Fruit fly (Drosophila melanogaster) whole organism, embryonic: ENCODE results near the gene dpr2.

Experiments
- ATbp ChIP-seq: fragments of 200-800 bp; sonication (Bioruptor generic); optimal IDR thresholded peaks from 2 replicates; lab custom pipeline; 2017; ENCODE audit warnings: missing biosample characterization, mild to moderate bottlenecking, missing genetic modification characterization, missing genetic modification reagents
- Abd-B ChIP-seq: fragments of 200-800 bp; sonication (Bioruptor generic); optimal IDR thresholded peaks from 2 replicates; lab custom pipeline; 2018; ENCODE audit warnings: missing biosample characterization, mild to moderate bottlenecking, missing genetic modification characterization, moderate library complexity
- B-H2 ChIP-seq: fragments of 200-800 bp; sonication (Bioruptor generic); optimal IDR thresholded peaks from 2 replicates; lab custom pipeline; 2018; ENCODE audit warnings: missing biosample characterization, mild to moderate bottlenecking, missing genetic modification characterization
- CG10431 ChIP-seq: fragments of 200-800 bp; sonication (Bioruptor generic); optimal IDR thresholded peaks from 3 replicates; lab custom pipeline; 2018; ENCODE audit warnings: missing biosample characterization, mild to moderate bottlenecking, missing genetic modification characterization
- CG11398 ChIP-seq: fragments of 200-800 bp; sonication (Bioruptor generic); optimal IDR thresholded peaks from 2 replicates; lab custom pipeline; 2016; ENCODE audit warnings: missing biosample characterization, missing genetic modification characterization
- CG12769 ChIP-seq: fragments of 200-800 bp; sonication (Bioruptor generic); optimal IDR thresholded peaks from 2 replicates; lab custom pipeline; 2019; ENCODE audit warnings: missing biosample characterization, mild to moderate bottlenecking, missing genetic modification characterization, moderate library complexity
- CG12942 ChIP-seq: fragments of 200-800 bp; sonication (Bioruptor generic); optimal IDR thresholded peaks from 3 replicates; lab custom pipeline; 2016; ENCODE audit warnings: missing biosample characterization, missing genetic modification characterization
- CG13424 ChIP-seq: fragments of 200-800 bp; sonication (Bioruptor generic); optimal IDR thresholded peaks from 2 replicates; lab custom pipeline; 2019; ENCODE audit warnings: missing biosample characterization, mild to moderate bottlenecking, missing genetic modification characterization, moderate library complexity
- CG13894 ChIP-seq: fragments of 200-800 bp; sonication (Bioruptor generic); optimal IDR thresholded peaks from 3 replicates; lab custom pipeline; 2018; ENCODE audit warnings: missing biosample characterization, mild to moderate bottlenecking, missing genetic modification characterization, moderate library complexity
- CG1602 ChIP-seq: fragments of 200-800 bp; sonication (Bioruptor generic); optimal IDR thresholded peaks from 3 replicates; lab custom pipeline; 2016; ENCODE audit warnings: missing biosample characterization, missing genetic modification characterization
- CG1792 ChIP-seq: fragments of 200-800 bp; sonication (Bioruptor generic); optimal IDR thresholded peaks from 2 replicates; lab custom pipeline; 2016; ENCODE audit warnings: missing biosample characterization, missing genetic modification characterization
- CG18262 ChIP-seq: fragments of 200-800 bp; optimal IDR thresholded peaks from 3 replicates; lab custom pipeline; 2019; ENCODE audit warnings: missing biosample characterization, mild to moderate bottlenecking, missing genetic modification characterization, moderate library complexity
- CG2889 ChIP-seq: fragments of 200-800 bp; sonication (Bioruptor generic); IDR thresholded peaks from 3 replicates; pipeline ENCODE4 v1.3.6; 2022; ENCODE audit warnings: missing biosample characterization, missing genetic modification characterization
- CG5180 ChIP-seq: fragments of 200-800 bp; sonication (Bioruptor generic); optimal IDR thresholded peaks from 3 replicates; lab custom pipeline; 2017; ENCODE audit warnings: missing biosample characterization, missing genetic modification characterization, mild to moderate bottlenecking, moderate library complexity, missing genetic modification reagents
- CG5953 ChIP-seq: fragments of 200-800 bp; sonication (Bioruptor generic); IDR thresholded peaks from 2 replicates; pipeline ENCODE4 v1.3.6; 2022; ENCODE audit warnings: missing biosample characterization, missing genetic modification characterization
- CG6765 ChIP-seq: fragments of 200-800 bp; sonication (Bioruptor generic); optimal IDR thresholded peaks from 3 replicates; lab custom pipeline; 2017; ENCODE audit warnings: missing biosample characterization, mild to moderate bottlenecking, missing genetic modification characterization
- CG6791 ChIP-seq: fragments of 200-800 bp; sonication (Bioruptor generic); IDR thresholded peaks from 3 replicates; pipeline ENCODE4 v1.3.6; 2022; ENCODE audit warnings: missing biosample characterization, missing genetic modification characterization; ENCODE audit not compliant: partially characterized antibody
- CTCF ChIP-seq: fragments of 200-800 bp; sonication (Bioruptor generic); optimal IDR thresholded peaks from 2 replicates; lab custom pipeline; 2017; ENCODE audit warnings: missing biosample characterization, mild to moderate bottlenecking, missing genetic modification characterization, moderate library complexity
- D19B ChIP-seq: fragments of 200-800 bp; sonication (Bioruptor generic); optimal IDR thresholded peaks from 2 replicates; lab custom pipeline; 2017; ENCODE audit warnings: missing biosample characterization, mild to moderate bottlenecking, missing genetic modification characterization
- Dbx ChIP-seq: fragments of 200-800 bp; sonication (Bioruptor generic); IDR thresholded peaks from 3 replicates; pipeline ENCODE4 v1.3.6; 2022; ENCODE audit warnings: missing biosample characterization, missing genetic modification characterization
- Dfd ChIP-seq, 2 experiments: fragments of >200 bp; optimal IDR thresholded peaks; 2 replicates each; lab custom pipeline; 2017; ENCODE audit warnings: missing biosample characterization in 2 of 2, missing genetic modification characterization in 2 of 2
- Eip74EF ChIP-seq, 2 experiments: fragments of 200-800 bp in 1 of 2; fragments of >200 bp in 1 of 2; sonication (Bioruptor generic) in 1 of 2; optimal IDR thresholded peaks; 2 replicates each; lab custom pipeline; 2017 to 2019; ENCODE audit warnings: missing biosample characterization in 2 of 2, missing genetic modification characterization in 2 of 2, mild to moderate bottlenecking in 1 of 2, moderate library complexity in 1 of 2
- Elba2 ChIP-seq: fragments of 200-800 bp; sonication (Bioruptor generic); optimal IDR thresholded peaks from 3 replicates; lab custom pipeline; 2016; ENCODE audit warnings: missing biosample characterization, missing genetic modification characterization
- Fer2 ChIP-seq: fragments of 200-800 bp; sonication (Bioruptor generic); optimal IDR thresholded peaks from 2 replicates; lab custom pipeline; 2018; ENCODE audit warnings: missing biosample characterization, mild to moderate bottlenecking, missing genetic modification characterization, moderate library complexity
- Kr ChIP-seq: fragments of 200-800 bp; sonication (Bioruptor generic); optimal IDR thresholded peaks from 2 replicates; lab custom pipeline; 2017; ENCODE audit warnings: missing biosample characterization, mild to moderate bottlenecking, missing genetic modification characterization
- Med ChIP-seq: fragments of 200-800 bp; sonication (Bioruptor generic); peaks from one replicate; lab custom pipeline; 2016; ENCODE audit warnings: missing biosample characterization, missing genetic modification characterization, mild to moderate bottlenecking, inconsistent platforms, moderate library complexity
- NK7.1 ChIP-seq: fragments of 200-800 bp; sonication (Bioruptor generic); optimal IDR thresholded peaks from 3 replicates; lab custom pipeline; 2016; ENCODE audit warnings: missing biosample characterization, missing genetic modification characterization
- Nf-YA ChIP-seq: fragments of 200-800 bp; sonication (Bioruptor generic); IDR thresholded peaks from 2 replicates; pipeline ENCODE4 v1.3.6; 2022; ENCODE audit warnings: missing biosample characterization, missing genetic modification characterization
- Ravus ChIP-seq: fragments of 200-800 bp; sonication (Bioruptor generic); IDR thresholded peaks from 2 replicates; pipeline ENCODE4 v1.3.6; 2022; ENCODE audit warnings: missing biosample characterization, missing genetic modification characterization
- Rfx ChIP-seq: fragments of 200-800 bp; sonication (Bioruptor generic); IDR thresholded peaks from 2 replicates; pipeline ENCODE4 v1.3.6; 2022; ENCODE audit warnings: missing biosample characterization, missing genetic modification characterization
- Scr ChIP-seq: fragments of 200-800 bp; sonication (Bioruptor generic); IDR thresholded peaks from 2 replicates; pipeline ENCODE4 v1.3.6; 2022; ENCODE audit warnings: missing biosample characterization, missing genetic modification characterization; ENCODE audit not compliant: partially characterized antibody
- abd-A ChIP-seq: fragments of 200-800 bp; sonication (Bioruptor generic); optimal IDR thresholded peaks from 3 replicates; lab custom pipeline; 2019; ENCODE audit warnings: missing biosample characterization, mild to moderate bottlenecking, missing genetic modification characterization, moderate library complexity
- ato ChIP-seq: fragments of 200-800 bp; sonication (Bioruptor generic); IDR thresholded peaks from 2 replicates; pipeline ENCODE4 v1.3.6; 2022; ENCODE audit warnings: missing biosample characterization, missing genetic modification characterization; ENCODE audit not compliant: partially characterized antibody
- bsh ChIP-seq, 2 experiments: fragments of 200-800 bp; sonication (Bioruptor generic); optimal IDR thresholded peaks; 2 replicates each; lab custom pipeline; 2017 to 2018; ENCODE audit warnings: mild to moderate bottlenecking in 2 of 2, missing biosample characterization in 2 of 2, missing genetic modification characterization in 2 of 2, moderate library complexity in 1 of 2
- chn ChIP-seq: fragments of 200-800 bp; sonication (Bioruptor generic); optimal IDR thresholded peaks from 2 replicates; lab custom pipeline; 2016; ENCODE audit warnings: missing biosample characterization, missing genetic modification characterization
- dmrt99B ChIP-seq: fragments of 200-800 bp; sonication (Bioruptor generic); optimal IDR thresholded peaks from 2 replicates; lab custom pipeline; 2018; ENCODE audit warnings: missing biosample characterization, mild to moderate bottlenecking, missing genetic modification characterization, moderate library complexity
- ewg ChIP-seq: fragments of 200-800 bp; sonication (Bioruptor generic); optimal IDR thresholded peaks from 3 replicates; lab custom pipeline; 2017; ENCODE audit warnings: mild to moderate bottlenecking, missing biosample characterization, missing genetic modification reagents, missing genetic modification characterization
- fd3F ChIP-seq: fragments of 200-800 bp; sonication (Bioruptor generic); optimal IDR thresholded peaks from 2 replicates; lab custom pipeline; 2018; ENCODE audit warnings: missing biosample characterization, mild to moderate bottlenecking, missing genetic modification characterization, moderate library complexity
- gro ChIP-seq: fragments of 200-800 bp; sonication (Bioruptor generic); optimal IDR thresholded peaks from 2 replicates; lab custom pipeline; 2016; ENCODE audit warnings: missing biosample characterization, missing genetic modification characterization
- knrl ChIP-seq: fragments of 200-800 bp; sonication (Bioruptor generic); IDR thresholded peaks from 3 replicates; pipeline ENCODE4 v1.3.6; 2022; ENCODE audit warnings: missing biosample characterization, missing genetic modification characterization; ENCODE audit not compliant: partially characterized antibody
- pnt ChIP-seq: fragments of 200-800 bp; sonication (Bioruptor generic); optimal IDR thresholded peaks from 3 replicates; lab custom pipeline; 2016; ENCODE audit warnings: missing biosample characterization, missing genetic modification characterization
- shn ChIP-seq: fragments of 200-800 bp; sonication (Bioruptor generic); optimal IDR thresholded peaks from 3 replicates; lab custom pipeline; 2016; ENCODE audit warnings: missing biosample characterization, missing genetic modification characterization
- slou ChIP-seq: fragments of 200-800 bp; sonication (Bioruptor generic); optimal IDR thresholded peaks from 3 replicates; lab custom pipeline; 2016; ENCODE audit warnings: missing biosample characterization, missing genetic modification characterization
- tap ChIP-seq: fragments of 200-800 bp; optimal IDR thresholded peaks from 3 replicates; lab custom pipeline; 2019; ENCODE audit warnings: missing biosample characterization, mild to moderate bottlenecking, missing genetic modification characterization, moderate library complexity
- tgo ChIP-seq: fragments of 200-800 bp; sonication (Bioruptor generic); IDR thresholded peaks from 3 replicates; pipeline ENCODE4 v1.3.6; 2022; ENCODE audit warnings: missing biosample characterization, missing genetic modification characterization
- vfl ChIP-seq: fragments of 200-800 bp; sonication (Bioruptor generic); optimal IDR thresholded peaks from 2 replicates; lab custom pipeline; 2016; ENCODE audit warnings: missing biosample characterization, missing genetic modification characterization
- wor ChIP-seq: fragments of 200-800 bp; sonication (Bioruptor generic); IDR thresholded peaks from 2 replicates; pipeline ENCODE4 v1.3.6; 2022; ENCODE audit warnings: missing biosample characterization, missing genetic modification characterization
- zf30C ChIP-seq: fragments of 200-800 bp; sonication (Bioruptor generic); optimal IDR thresholded peaks from 3 replicates; lab custom pipeline; 2018; ENCODE audit warnings: missing biosample characterization, mild to moderate bottlenecking, missing genetic modification characterization
- zfh1 ChIP-seq: fragments of 200-800 bp; sonication (Bioruptor generic); IDR thresholded peaks from 3 replicates; pipeline ENCODE4 v1.3.6; 2022; ENCODE audit warnings: missing biosample characterization, missing genetic modification characterization

The dpr2 gene

DNA sequence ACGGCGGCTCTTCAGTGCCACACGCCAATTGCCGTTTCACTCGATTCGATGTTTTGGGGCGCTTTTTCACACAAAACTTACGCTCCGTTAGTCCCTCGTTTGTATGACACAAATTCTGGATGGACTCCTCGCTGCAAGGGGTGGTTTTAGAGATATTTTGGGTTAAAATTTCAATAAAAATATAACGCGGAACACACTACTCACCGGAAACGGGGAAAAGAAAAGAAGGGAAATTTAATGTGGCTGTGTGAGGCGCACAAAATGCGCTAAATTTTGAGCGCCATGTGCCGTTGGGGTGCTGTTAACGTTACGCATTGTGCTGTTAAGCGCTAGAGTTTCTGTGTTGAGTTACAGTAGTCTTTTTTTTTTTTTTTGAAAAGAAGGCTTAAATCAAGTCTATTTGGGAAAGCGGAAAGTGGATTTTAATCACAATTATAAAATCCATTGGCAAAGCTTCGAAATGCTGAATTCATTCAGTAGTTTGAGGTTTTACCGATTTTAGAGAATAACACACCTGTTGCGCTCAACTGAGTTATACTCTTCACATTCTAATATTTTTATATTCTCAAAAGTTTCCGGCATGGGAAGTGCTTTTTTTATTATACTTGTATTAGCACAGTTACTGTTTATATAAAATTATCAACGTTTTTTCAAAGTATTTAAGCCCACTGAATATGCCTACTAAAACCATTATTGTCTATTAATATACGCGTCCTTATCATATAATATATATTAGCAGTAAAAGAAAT, 40.1 kb upstream of the dpr2 start, which contains the start of gene RpL9 (continued):
- TF ChIP-seq Abd-B (no peak), CG10431 (GFP tag; lab: Kevin White, UChicago) (peak; percentile 82), CG1792 (peak; percentile 45), zfh1 (GFP tag; lab: Robert Waterston, UW) (no peak; the same call in 2 of the 3 replicates), bsh (GFP tag; optimal IDR thresholded peaks at IDR 0.05; lab: Kevin White, UChicago) (peak in 1 of 2 experiments; percentile 65), Kr (GFP tag; lab: Kevin White, UChicago) (no peak), ATbp (GFP tag; lab: Kevin White, UChicago) (no peak), CG6765 (peak; percentile 94), dmrt99B (no peak), zf30C (GFP tag; lab: Kevin White, UChicago) (peak; percentile 37), Med (GFP tag; lab: Kevin White, UChicago) (peak; percentile 97), gro (GFP tag; lab: Kevin White, UChicago) (peak; percentile 73), Elba2 (GFP tag; lab: Kevin White, UChicago) (peak; percentile 51), fd3F (peak; percentile 42), Scr (no peak), CG13894 (tag; lab: Kevin White, UChicago) (no peak), Ravus (no peak), wor (GFP tag; lab: Robert Waterston, UW) (no peak), chn (GFP tag; lab: Kevin White, UChicago) (peak; percentile 33), NK7.1 (peak; percentile 76), knrl (GFP tag; lab: Robert Waterston, UW) (no peak), ato (GFP tag; lab: Robert Waterston, UW) (no peak), abd-A (no peak), CG11398 (GFP tag; lab: Kevin White, UChicago) (peak; percentile 70), CG6791 (no peak), CG5180 (peak; percentile 67), tgo (peak; percentile 33; the same call in 1 of the 3 replicates), Dbx (GFP tag; lab: Robert Waterston, UW) (no peak; the same call in 2 of the 3 replicates), tap (tag; lab: Kevin White, UChicago) (no peak), CG13424 (tag; lab: Kevin White, UChicago) (peak; percentile 38), Eip74EF (GFP tag; optimal IDR thresholded peaks at IDR 0.05; lab: Kevin White, UChicago) (no peak), CG5953 (GFP tag; lab: Robert Waterston, UW) (no peak; the same call in 1 of the 2 replicates), CG12942 (no peak), ewg (GFP tag; lab: Kevin White, UChicago) (no peak), CG2889 (GFP tag; lab: Robert Waterston, UW) (no peak), Rfx (GFP tag; lab: Robert Waterston, UW) (no peak; the same call in 1 of the 2 replicates), CG12769 (tag; lab: Kevin White, UChicago) (peak; percentile 63), Dfd (GFP tag; optimal IDR thresholded peaks at IDR 0.05; lab: Kevin White, UChicago) (no peak), CG1602 (no peak), Nf-YA (GFP tag; lab: Robert Waterston, UW) (peak; percentile 49; the same call in 1 of the 2 replicates), slou (peak; percentile 9), Fer2 (tag; lab: Kevin White, UChicago) (peak; percentile 48), vfl (GFP tag; lab: Kevin White, UChicago) (peak; percentile 5), CTCF (GFP tag; lab: Kevin White, UChicago) (peak; percentile 47), pnt (GFP tag; lab: Kevin White, UChicago) (no peak), B-H2 (GFP tag; lab: Kevin White, UChicago) (peak; percentile 81), CG18262 (peak; percentile 64), shn (GFP tag; lab: Kevin White, UChicago) (peak; percentile 25), D19B (GFP tag; lab: Kevin White, UChicago) (peak; percentile 42)
